Worm (Caenorhabditis elegans) whole organism, L4 larva: Measurements from ENCODE around the gene fbxb-38.

Experiments
- Y48G9A.11 ChIP-seq: fragments of 200-800 bp; sonication (Bioruptor generic); IDR thresholded peaks from 2 replicates; pipeline ENCODE4 v1.3.6; 2022; ENCODE audit warnings: missing genetic modification reagents, missing genetic modification characterization, missing compliant biosample characterization
- aly-2 ChIP-seq: sonication (generic microtip); optimal IDR thresholded peaks from 2 replicates; lab custom pipeline; 2018; ENCODE audit warnings: missing biosample characterization, missing genetic modification characterization

DNA sequence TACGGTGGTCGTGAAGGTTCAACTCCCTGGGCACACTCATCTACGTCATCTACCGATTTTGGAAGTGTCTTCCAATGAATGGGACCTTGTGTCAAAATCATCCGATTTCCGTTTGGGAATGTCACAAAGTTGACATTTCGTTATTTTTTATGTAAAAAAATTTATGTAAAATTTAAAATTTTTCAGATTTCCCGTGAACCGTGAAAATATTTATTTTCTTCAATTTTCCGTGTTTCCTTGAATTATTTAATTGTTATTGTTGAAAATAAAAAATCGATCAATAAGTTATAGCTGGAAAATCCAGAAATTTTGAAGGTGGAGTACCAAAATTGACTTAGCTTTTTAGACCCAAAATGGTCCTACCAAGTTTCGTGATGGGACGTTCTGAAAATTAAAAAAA, 33.0 kb downstream of the fbxb-38 start, which contains the start of gene hpo-7:
- TF ChIP-seq Y48G9A.11 (GFP tag; lab: Robert Waterston, UW) (no peak), aly-2 (tag; lab: Kevin White, UChicago) (no peak)
